Fruit fly (Drosophila melanogaster) whole organism, embryonic: ENCODE data around the gene Rh5.

Experiments
- Bgb ChIP-seq: fragments of 200-800 bp; sonication (Bioruptor generic); IDR thresholded peaks from 2 replicates; pipeline ENCODE4 v1.3.6; 2022; ENCODE audit warnings: missing biosample characterization, missing genetic modification characterization; ENCODE audit not compliant: partially characterized antibody
- Blimp-1 ChIP-seq: fragments of 200-800 bp; sonication (Bioruptor generic); optimal IDR thresholded peaks from 3 replicates; lab custom pipeline; 2018; ENCODE audit warnings: missing biosample characterization, missing genetic modification characterization, mild to moderate bottlenecking, moderate library complexity, missing genetic modification reagents
- CG10543 ChIP-seq: fragments of 200-800 bp; sonication (Bioruptor generic); optimal IDR thresholded peaks from 3 replicates; lab custom pipeline; 2017; ENCODE audit warnings: missing biosample characterization, mild to moderate bottlenecking, missing genetic modification characterization, moderate library complexity
- CG1233 ChIP-seq: fragments of 200-800 bp; sonication (Bioruptor generic); optimal IDR thresholded peaks from 4 replicates; lab custom pipeline; 2018; ENCODE audit warnings: missing biosample characterization, mild to moderate bottlenecking, missing genetic modification characterization
- CG12659 ChIP-seq: fragments of 200-800 bp; sonication (Bioruptor generic); optimal IDR thresholded peaks from 3 replicates; lab custom pipeline; 2017; ENCODE audit warnings: mild to moderate bottlenecking, missing biosample characterization, missing genetic modification reagents, missing genetic modification characterization
- CG13287 ChIP-seq: fragments of 200-800 bp; sonication (Bioruptor generic); IDR thresholded peaks from 2 replicates; pipeline ENCODE4 v1.3.6; 2022; ENCODE audit warnings: missing biosample characterization, missing genetic modification characterization; ENCODE audit not compliant: partially characterized antibody
- CG14860 ChIP-seq: fragments of 200-800 bp; sonication (Bioruptor generic); IDR thresholded peaks from 3 replicates; pipeline ENCODE4 v1.3.6; 2022; ENCODE audit warnings: missing biosample characterization, missing genetic modification characterization; ENCODE audit not compliant: partially characterized antibody
- CG15479 ChIP-seq: fragments of 200-800 bp; sonication (Bioruptor generic); optimal IDR thresholded peaks from 3 replicates; lab custom pipeline; 2019; ENCODE audit warnings: missing biosample characterization, mild to moderate bottlenecking, missing genetic modification characterization, moderate library complexity
- CG1647 ChIP-seq: fragments of 200-800 bp; sonication (Bioruptor generic); optimal IDR thresholded peaks from 3 replicates; lab custom pipeline; 2016; ENCODE audit warnings: missing biosample characterization, missing genetic modification characterization
- CG17359 ChIP-seq: fragments of 200-800 bp; sonication (Bioruptor generic); optimal IDR thresholded peaks from 3 replicates; lab custom pipeline; 2018; ENCODE audit warnings: missing biosample characterization, mild to moderate bottlenecking, missing genetic modification characterization, moderate library complexity
- CG17385 ChIP-seq: fragments of 200-800 bp; sonication (Bioruptor generic); optimal IDR thresholded peaks from 3 replicates; lab custom pipeline; 2018; ENCODE audit warnings: missing biosample characterization, mild to moderate bottlenecking, missing genetic modification characterization
- CG18011 ChIP-seq: fragments of 200-800 bp; sonication (Bioruptor generic); optimal IDR thresholded peaks from 2 replicates; lab custom pipeline; 2017; ENCODE audit warnings: missing biosample characterization, missing genetic modification characterization, mild to moderate bottlenecking, moderate library complexity, missing genotype
- CG3281 ChIP-seq: fragments of 200-800 bp; sonication (Bioruptor generic); optimal IDR thresholded peaks from 3 replicates; lab custom pipeline; 2017; ENCODE audit warnings: missing biosample characterization, mild to moderate bottlenecking, missing genetic modification characterization
- CG4282 ChIP-seq: fragments of 200-800 bp; sonication (Bioruptor generic); optimal IDR thresholded peaks from 2 replicates; lab custom pipeline; 2016; ENCODE audit warnings: missing biosample characterization, missing genetic modification characterization
- CG6272 ChIP-seq: fragments of 200-800 bp; sonication (Bioruptor generic); IDR thresholded peaks from 2 replicates; pipeline ENCODE4 v1.3.6; 2022; ENCODE audit warnings: missing biosample characterization, missing genetic modification characterization
- CG6689 ChIP-seq: fragments of 200-800 bp; sonication (Bioruptor generic); IDR thresholded peaks from 2 replicates; pipeline ENCODE4 v1.3.6; 2022; ENCODE audit warnings: missing biosample characterization, missing genetic modification characterization
- CG7357 ChIP-seq: fragments of 200-800 bp; sonication (Bioruptor generic); IDR thresholded peaks from 3 replicates; pipeline ENCODE4 v1.3.6; 2022; ENCODE audit warnings: missing biosample characterization, missing genetic modification characterization
- CG8765 ChIP-seq: fragments of 200-800 bp; sonication (Bioruptor generic); IDR thresholded peaks from 2 replicates; pipeline ENCODE4 v1.3.6; 2022; ENCODE audit warnings: missing biosample characterization, missing genetic modification characterization
- CG9727 ChIP-seq: fragments of 200-800 bp; sonication (Bioruptor generic); optimal IDR thresholded peaks from 3 replicates; lab custom pipeline; 2017; ENCODE audit warnings: missing biosample characterization, mild to moderate bottlenecking, missing genetic modification characterization
- CG9817 ChIP-seq: fragments of 200-800 bp; sonication (Bioruptor generic); optimal IDR thresholded peaks from 2 replicates; lab custom pipeline; 2018; ENCODE audit warnings: missing biosample characterization, mild to moderate bottlenecking, missing genetic modification characterization, moderate library complexity
- Dad ChIP-seq: fragments of 200-800 bp; sonication (Bioruptor generic); optimal IDR thresholded peaks from 3 replicates; lab custom pipeline; 2016; ENCODE audit warnings: missing biosample characterization, missing genetic modification characterization
- Dp ChIP-seq: fragments of 200-800 bp; sonication (Bioruptor generic); optimal IDR thresholded peaks from 2 replicates; lab custom pipeline; 2018; ENCODE audit warnings: missing biosample characterization, mild to moderate bottlenecking, missing genetic modification characterization, moderate library complexity
- Elba2 ChIP-seq: fragments of 200-800 bp; sonication (Bioruptor generic); optimal IDR thresholded peaks from 3 replicates; lab custom pipeline; 2016; ENCODE audit warnings: missing biosample characterization, missing genetic modification characterization
- Fer3 ChIP-seq: fragments of 200-800 bp; sonication (Bioruptor generic); optimal IDR thresholded peaks from 2 replicates; lab custom pipeline; 2018; ENCODE audit warnings: missing biosample characterization, mild to moderate bottlenecking, missing genetic modification characterization, moderate library complexity
- HLHmδ ChIP-seq: fragments of 200-800 bp; sonication (Bioruptor generic); optimal IDR thresholded peaks from 2 replicates; lab custom pipeline; 2018; ENCODE audit warnings: missing biosample characterization, mild to moderate bottlenecking, missing genetic modification characterization, moderate library complexity
- Hr39 ChIP-seq: fragments of >200 bp; optimal IDR thresholded peaks from 2 replicates; lab custom pipeline; 2017
- Hr51 ChIP-seq, 2 experiments: fragments of 200-800 bp; sonication (Bioruptor generic); optimal IDR thresholded peaks; 2 replicates in 1 of 2; 3 replicates in 1 of 2; lab custom pipeline; 2016 to 2018; ENCODE audit warnings: missing biosample characterization in 2 of 2, missing genetic modification characterization in 2 of 2, mild to moderate bottlenecking in 1 of 2, moderate library complexity in 1 of 2
- Hsf ChIP-seq: fragments of 200-800 bp; sonication (Bioruptor generic); optimal IDR thresholded peaks from 3 replicates; lab custom pipeline; 2016; ENCODE audit warnings: missing biosample characterization, missing genetic modification characterization
- Mad ChIP-seq: fragments of 200-800 bp; sonication (Bioruptor generic); optimal IDR thresholded peaks from 2 replicates; lab custom pipeline; 2016; ENCODE audit warnings: missing biosample characterization, missing genetic modification characterization
- Med ChIP-seq: fragments of 200-800 bp; sonication (Bioruptor generic); peaks from one replicate; lab custom pipeline; 2016; ENCODE audit warnings: missing biosample characterization, missing genetic modification characterization, mild to moderate bottlenecking, inconsistent platforms, moderate library complexity
- Mrtf ChIP-seq: fragments of 200-800 bp; sonication (Bioruptor generic); IDR thresholded peaks from 3 replicates; pipeline ENCODE4 v1.3.6; 2022; ENCODE audit warnings: missing biosample characterization, missing genetic modification characterization
- Neu2 ChIP-seq: fragments of 200-800 bp; sonication (Bioruptor generic); optimal IDR thresholded peaks from 3 replicates; lab custom pipeline; 2016; ENCODE audit warnings: missing biosample characterization, missing genetic modification characterization, borderline replicate concordance
- Sin3A ChIP-seq: fragments of >200 bp; optimal IDR thresholded peaks from 2 replicates; lab custom pipeline; 2018
- Sox100B ChIP-seq: fragments of 200-800 bp; sonication (Bioruptor generic); optimal IDR thresholded peaks from 3 replicates; lab custom pipeline; 2018; ENCODE audit warnings: missing biosample characterization, mild to moderate bottlenecking, missing genetic modification characterization
- ac ChIP-seq: fragments of 200-800 bp; sonication (Bioruptor generic); optimal IDR thresholded peaks from 3 replicates; lab custom pipeline; 2017; ENCODE audit warnings: missing biosample characterization, mild to moderate bottlenecking, missing genetic modification characterization
- bab2 ChIP-seq: fragments of 200-800 bp; sonication (Bioruptor generic); optimal IDR thresholded peaks from 2 replicates; lab custom pipeline; 2016; ENCODE audit warnings: missing biosample characterization, missing genetic modification characterization
- caup ChIP-seq: fragments of 200-800 bp; sonication (Bioruptor generic); optimal IDR thresholded peaks from 3 replicates; lab custom pipeline; 2017; ENCODE audit warnings: missing biosample characterization, mild to moderate bottlenecking, missing genetic modification characterization, moderate library complexity; ENCODE audit not compliant: severe bottlenecking
- dpn ChIP-seq, 2 experiments: fragments of 200-800 bp; sonication (Bioruptor generic); optimal IDR thresholded peaks; 3 replicates each; lab custom pipeline; 2016; ENCODE audit warnings: missing biosample characterization in 2 of 2, missing genetic modification characterization in 2 of 2
- exex ChIP-seq: fragments of 200-800 bp; sonication (Bioruptor generic); optimal IDR thresholded peaks from 4 replicates; lab custom pipeline; 2018; ENCODE audit warnings: missing biosample characterization, mild to moderate bottlenecking, missing genetic modification characterization, moderate library complexity
- gcm ChIP-seq: fragments of 200-800 bp; sonication (Bioruptor generic); optimal IDR thresholded peaks from 2 replicates; lab custom pipeline; 2019; ENCODE audit warnings: missing biosample characterization, mild to moderate bottlenecking, missing genetic modification characterization, moderate library complexity
- grau ChIP-seq: fragments of 200-800 bp; optimal IDR thresholded peaks from 3 replicates; lab custom pipeline; 2019; ENCODE audit warnings: missing biosample characterization, mild to moderate bottlenecking, missing genetic modification characterization, moderate library complexity
- lab ChIP-seq: fragments of 200-800 bp; sonication (Bioruptor generic); optimal IDR thresholded peaks from 3 replicates; lab custom pipeline; 2017; ENCODE audit warnings: missing biosample characterization, missing genetic modification characterization, mild to moderate bottlenecking, moderate library complexity, missing genetic modification reagents
- nerfin-2 ChIP-seq: fragments of 200-800 bp; sonication (Bioruptor generic); IDR thresholded peaks from 2 replicates; pipeline ENCODE4 v1.3.6; 2022; ENCODE audit warnings: missing biosample characterization, missing genetic modification characterization; ENCODE audit not compliant: partially characterized antibody
- odd ChIP-seq: fragments of 200-800 bp; sonication (Bioruptor generic); optimal IDR thresholded peaks from 2 replicates; lab custom pipeline; 2017; ENCODE audit warnings: missing biosample characterization, mild to moderate bottlenecking, missing genetic modification characterization
- phol ChIP-seq: fragments of 200-800 bp; sonication (Bioruptor generic); optimal IDR thresholded peaks from 3 replicates; lab custom pipeline; 2018; ENCODE audit warnings: missing biosample characterization, mild to moderate bottlenecking, missing genetic modification characterization, moderate library complexity
- row ChIP-seq: fragments of 200-800 bp; sonication (Bioruptor generic); IDR thresholded peaks from 3 replicates; pipeline ENCODE4 v1.3.6; 2022; ENCODE audit warnings: missing biosample characterization, missing genetic modification characterization
- slou ChIP-seq: fragments of 200-800 bp; sonication (Bioruptor generic); optimal IDR thresholded peaks from 3 replicates; lab custom pipeline; 2016; ENCODE audit warnings: missing biosample characterization, missing genetic modification characterization
- tin ChIP-seq: fragments of 200-800 bp; sonication (Bioruptor generic); optimal IDR thresholded peaks from 3 replicates; lab custom pipeline; 2016; ENCODE audit warnings: missing biosample characterization, missing genetic modification characterization

Gene Rh5

DNA sequence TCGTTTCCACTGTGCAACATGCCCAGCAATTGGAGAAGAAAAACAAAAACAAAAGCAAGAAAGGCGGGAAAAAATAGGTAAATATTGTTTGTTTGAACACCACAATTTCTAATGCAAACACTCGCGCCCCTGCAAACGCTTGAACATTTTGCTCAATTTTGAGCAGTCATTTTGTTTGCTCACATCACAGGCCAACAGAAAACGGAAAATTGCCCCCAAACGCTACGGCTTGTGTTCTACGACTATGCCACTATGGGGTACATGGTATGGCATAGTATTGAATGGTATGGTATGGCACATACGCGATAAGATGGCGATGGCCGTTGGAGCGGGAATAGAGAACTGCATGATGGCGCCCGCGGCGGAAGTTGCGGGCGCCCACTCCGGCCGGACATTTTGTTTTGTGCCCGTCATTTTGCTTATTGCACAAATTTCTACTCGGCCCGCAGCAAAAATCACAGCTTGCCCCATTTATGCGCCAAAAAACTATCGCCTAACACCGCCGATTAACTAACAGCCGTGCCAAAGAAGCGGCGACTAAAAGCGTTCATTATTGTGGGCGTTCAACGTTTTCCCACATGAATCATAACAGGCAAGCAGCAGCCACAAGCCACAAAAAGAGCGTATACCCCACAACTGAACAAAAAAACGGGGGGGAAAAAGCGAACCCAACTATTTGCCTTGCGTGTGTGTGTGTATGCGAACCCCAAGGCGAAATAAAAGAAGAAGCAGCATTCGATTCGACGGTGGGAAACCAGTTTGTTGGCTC is 3.6 kb upstream of the Rh5 start (continued):
- peak; percentile 20 for TF ChIP-seq Fer3 (tag; lab: Kevin White, UChicago)
- peak; percentile 75 for TF ChIP-seq CG1233 (GFP tag; lab: Kevin White, UChicago)
- TF ChIP-seq Hr39 (lab: Kevin White, UChicago), result no peak
- peak; percentile 31 for TF ChIP-seq Mad (GFP tag; lab: Kevin White, UChicago)
- peak; percentile 47 for TF ChIP-seq Blimp-1 (GFP tag; lab: Kevin White, UChicago)
- TF ChIP-seq Neu2 (GFP tag; lab: Kevin White, UChicago), result no peak
- TF ChIP-seq Elba2, result no peak
- TF ChIP-seq CG9817, result peak; percentile 12
- peak; percentile 91 for TF ChIP-seq CG17385
- peak; percentile 77 for TF ChIP-seq CG12659
- peak; percentile 2 for TF ChIP-seq CG4282 (GFP tag; lab: Kevin White, UChicago)
- TF ChIP-seq nerfin-2 (GFP tag; lab: Robert Waterston, UW), result no peak
- peak in 1 of 2 experiments; percentile 15 for TF ChIP-seq Hr51 (GFP tag; optimal IDR thresholded peaks at IDR 0.05; lab: Kevin White, UChicago)
- peak; percentile 74 for TF ChIP-seq CG17359 (tag; lab: Kevin White, UChicago)
- TF ChIP-seq CG7357 (GFP tag; lab: Robert Waterston, UW), result 0 out of 3 replicates have a peak, but pooled peaks have one; percentile 7
- no peak for TF ChIP-seq slou
- TF ChIP-seq CG6689 (GFP tag; lab: Robert Waterston, UW), result no peak
- TF ChIP-seq ac (GFP tag; lab: Kevin White, UChicago), result peak; percentile 86
- peak; percentile 68 for TF ChIP-seq gcm (GFP tag; lab: Kevin White, UChicago)
- TF ChIP-seq CG15479 (GFP tag; lab: Kevin White, UChicago), result no peak
- peak; percentile 85 for TF ChIP-seq CG10543 (GFP tag; lab: Kevin White, UChicago)
- no peak for TF ChIP-seq Bgb (GFP tag; lab: Robert Waterston, UW)
- peak; percentile 80 for TF ChIP-seq HLHmδ (GFP tag; lab: Kevin White, UChicago)
- TF ChIP-seq tin (GFP tag; lab: Kevin White, UChicago), result peak; percentile 25
- TF ChIP-seq CG8765 (GFP tag; lab: Robert Waterston, UW), result no peak
- peak; percentile 22 for TF ChIP-seq grau (tag; lab: Kevin White, UChicago)
- TF ChIP-seq bab2 (GFP tag; lab: Kevin White, UChicago), result peak; percentile 56
- peak; percentile 79 for TF ChIP-seq exex
- TF ChIP-seq CG1647 (GFP tag; lab: Kevin White, UChicago), result peak; percentile 6
- peak; percentile 11 for TF ChIP-seq Dad (GFP tag; lab: Kevin White, UChicago)
- TF ChIP-seq CG13287, result no peak
- TF ChIP-seq Med (GFP tag; lab: Kevin White, UChicago), result peak; percentile 93
- TF ChIP-seq CG9727, result peak; percentile 70
- peak; percentile 81 for TF ChIP-seq lab
- TF ChIP-seq Dp (GFP tag; lab: Kevin White, UChicago), result peak; percentile 39
- peak; percentile 20 for TF ChIP-seq CG18011 (GFP tag; lab: Kevin White, UChicago)
- no peak for TF ChIP-seq CG14860 (GFP tag; lab: Robert Waterston, UW)
- peak; percentile 74 for TF ChIP-seq phol (tag; lab: Kevin White, UChicago)
- no peak for TF ChIP-seq CG6272 (GFP tag; lab: Robert Waterston, UW)
- peak; percentile 72 for TF ChIP-seq Sox100B (GFP tag; lab: Kevin White, UChicago)
- TF ChIP-seq caup (GFP tag; lab: Kevin White, UChicago), result peak; percentile 74
- no peak for TF ChIP-seq Mrtf
- peak; percentile 89 for TF ChIP-seq odd (GFP tag; lab: Kevin White, UChicago)
- TF ChIP-seq Sin3A (lab: Kevin White, UChicago), result no peak
- peak; percentile 33 to 50 for TF ChIP-seq dpn (GFP tag; optimal IDR thresholded peaks at IDR 0.05; lab: Kevin White, UChicago)
- TF ChIP-seq row (GFP tag; lab: Robert Waterston, UW), result no peak
- no peak for TF ChIP-seq Hsf (GFP tag; lab: Kevin White, UChicago)
- peak; percentile 68 for TF ChIP-seq CG3281 (GFP tag; lab: Kevin White, UChicago)
